Worm (Caenorhabditis elegans): Measurements from ENCODE around the gene nep-2.
A peak's percentile ranks its signal among the peaks of the same experiment; 100 is the strongest.
"Not testable (repeated sequence)": the region's sequence is repeated elsewhere in the genome, so short reads cannot be mapped to it uniquely, and the experiment has no call there.

nep-2 gene

ce11 chrII:2684208-2684607, 41.3 kb downstream of the nep-2 start, which contains the start of gene ceh-87:
Gene ceh-87, minus strand, starts transcription at chrII:2684308.
- TF ChIP-seq nhr-25 (tag; optimal IDR thresholded peaks at IDR 0.05) (no peak), nhr-11 (tag; optimal IDR thresholded peaks at IDR 0.05) (no peak), fkh-2 (tag; optimal IDR thresholded peaks at IDR 0.05) (no peak), pha-4 (tag; optimal IDR thresholded peaks at IDR 0.05) (no peak), unc-39 (tag; optimal IDR thresholded peaks at IDR 0.05) (no peak), nhr-76 (tag; optimal IDR thresholded peaks at IDR 0.05) (no peak), ZK546.5 (tag; optimal IDR thresholded peaks at IDR 0.05) (no peak), jun-1 (tag; optimal IDR thresholded peaks at IDR 0.05) (no peak), pqm-1 (tag; optimal IDR thresholded peaks at IDR 0.05) (no peak), ceh-9 (tag; optimal IDR thresholded peaks at IDR 0.05) (no peak), unc-62 (GFP tag; optimal IDR thresholded peaks at IDR 0.05) (no peak)

ce11 chrII:2681118-2681517, 44.4 kb downstream of the nep-2 start, which contains the start of gene F34D6.1:
Gene F34D6.1, minus strand, starts transcription at chrII:2681218.
- TF ChIP-seq snpc-4 (tag; optimal IDR thresholded peaks at IDR 0.05) (no peak), nhr-23 (tag; optimal IDR thresholded peaks at IDR 0.05) (no peak), ZK546.5 (tag; optimal IDR thresholded peaks at IDR 0.05) (no peak), nhr-237 (tag; optimal IDR thresholded peaks at IDR 0.05) (no peak), unc-62 (GFP tag; optimal IDR thresholded peaks at IDR 0.05) (no peak), sea-2 (GFP tag; optimal IDR thresholded peaks at IDR 0.05) (no peak), lsy-12 (tag; optimal IDR thresholded peaks at IDR 0.05) (no peak), nhr-11 (tag; optimal IDR thresholded peaks at IDR 0.05) (no peak), elt-2 (tag; optimal IDR thresholded peaks at IDR 0.05) (no peak), nhr-25 (tag; optimal IDR thresholded peaks at IDR 0.05) (no peak), nfya-1 (tag; optimal IDR thresholded peaks at IDR 0.05; ENCODE audit: insufficient read depth) (no peak), fkh-2 (tag; optimal IDR thresholded peaks at IDR 0.05) (no peak), nhr-67 (tag; optimal IDR thresholded peaks at IDR 0.05) (no peak), pqm-1 (tag; optimal IDR thresholded peaks at IDR 0.05) (no peak)

ce11 chrII:2677534-2678168, 47.9 kb downstream of the nep-2 start, which contains the start of gene F22E5.17:
Gene F22E5.17, plus strand, starts transcription at chrII:2678041.
- TF ChIP-seq ama-1 (optimal IDR thresholded peaks at IDR 0.05) (no peak), skn-1 (tag; optimal IDR thresholded peaks at IDR 0.05) (peak; percentile 4), lsy-12 (tag; optimal IDR thresholded peaks at IDR 0.05) (no peak), nhr-12 (tag; optimal IDR thresholded peaks at IDR 0.05) (no peak), eor-1 (tag; optimal IDR thresholded peaks at IDR 0.05) (no peak), jun-1 (tag; optimal IDR thresholded peaks at IDR 0.05) (no peak), elt-3 (tag; optimal IDR thresholded peaks at IDR 0.05) (no peak), ceh-9 (tag; optimal IDR thresholded peaks at IDR 0.05) (no peak), nhr-28 (tag; optimal IDR thresholded peaks at IDR 0.05) (no peak), ZK546.5 (tag; optimal IDR thresholded peaks at IDR 0.05) (no peak), hmg-11 (tag; optimal IDR thresholded peaks at IDR 0.05) (no peak), elt-2 (tag; optimal IDR thresholded peaks at IDR 0.05) (peak; percentile 94), pha-4 (tag; optimal IDR thresholded peaks at IDR 0.05) (no peak), fos-1 (tag; optimal IDR thresholded peaks at IDR 0.05) (no peak), lin-39 (tag; optimal IDR thresholded peaks at IDR 0.05) (no peak), pqm-1 (tag; optimal IDR thresholded peaks at IDR 0.05) (peak; percentile 69)

- not testable (repeated sequence) for TF ChIP-seq pqm-1, mdl-1, nhr-12 (tag; optimal IDR thresholded peaks at IDR 0.05)
Observed at ce11 chrII:2673534-2673933, 52.0 kb downstream of the nep-2 start, which contains the start of the genes F22E5.20 and F22E5.1. Gene F22E5.20, minus strand, starts transcription at chrII:2673634. Gene F22E5.1, plus strand, starts transcription at chrII:2673775.

ce11 chrII:2672320-2672719, 53.2 kb downstream of the nep-2 start, which contains the start of gene sri-57:
Gene sri-57, minus strand, starts transcription at chrII:2672420.
- not testable (repeated sequence) for TF ChIP-seq unc-39, aly-2, elt-2 (tag; optimal IDR thresholded peaks at IDR 0.05)
